Worm (Caenorhabditis elegans) whole organism, L4 larva: ENCODE results near the gene pph-1.

Experiments used
- R02D3.7 ChIP-seq: fragments of 150-350 bp; sonication (generic microtip); optimal IDR thresholded peaks from 3 replicates; lab custom pipeline; 2014; ENCODE audit warnings: missing biosample characterization, missing genetic modification characterization
- lir-3 ChIP-seq: sonication (generic microtip); optimal IDR thresholded peaks from 2 replicates; lab custom pipeline; 2016; ENCODE audit warnings: mild to moderate bottlenecking, missing genetic modification characterization, missing compliant biosample characterization
- unc-39 ChIP-seq: sonication (generic microtip); optimal IDR thresholded peaks from 2 replicates; lab custom pipeline; 2017; ENCODE audit warnings: missing biosample characterization, missing genetic modification characterization

DNA sequence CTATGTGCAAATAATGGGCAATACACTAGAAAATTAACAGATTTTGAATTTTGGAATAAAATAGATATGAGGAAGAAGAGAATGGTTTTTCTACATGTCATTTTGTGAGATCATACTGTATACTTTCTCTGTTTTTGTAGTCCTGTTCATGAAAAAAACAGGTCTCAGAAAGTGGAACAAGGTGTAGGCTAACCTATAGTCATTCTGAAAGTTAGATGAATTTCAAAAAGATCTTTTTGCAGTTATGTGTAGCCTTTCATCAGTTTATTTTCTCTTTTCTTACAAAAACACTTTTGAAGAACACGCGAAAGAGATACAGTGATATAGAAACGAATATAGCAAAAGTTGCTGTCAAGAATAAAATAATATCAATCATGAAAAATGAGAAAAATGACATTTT, 48.2 kb upstream of the pph-1 start, which contains the start of gene ugt-35:
- TF ChIP-seq unc-39 (tag; lab: Kevin White, UChicago): no peak
- no peak for TF ChIP-seq lir-3 (tag; lab: Kevin White, UChicago)
- TF ChIP-seq R02D3.7 (tag; lab: Kevin White, UChicago): no peak
